Fruit fly (Drosophila melanogaster): ENCODE data around the gene CG7168.

- TF ChIP-seq jim (GFP tag; optimal IDR thresholded peaks at IDR 0.05): no peak
- TF ChIP-seq HLH106 (tag; optimal IDR thresholded peaks at IDR 0.05): peak; percentile 10
- TF ChIP-seq OdsH (GFP tag; optimal IDR thresholded peaks at IDR 0.05): peak; percentile 52
- TF ChIP-seq br (GFP tag; optimal IDR thresholded peaks at IDR 0.05): peak; percentile 57
- no peak for TF ChIP-seq CG9705 (GFP tag; optimal IDR thresholded peaks at IDR 0.05)
- no peak for TF ChIP-seq lola (GFP tag; optimal IDR thresholded peaks at IDR 0.05)
- peak; percentile 37 to 76 for TF ChIP-seq foxo (GFP tag; optimal IDR thresholded peaks at IDR 0.05)
- no peak for TF ChIP-seq usp (GFP tag; optimal IDR thresholded peaks at IDR 0.05)
Measured at dm6 chr3R:18198518-18199118, 27.3 kb downstream of the CG7168 start.

Data from whole organism, wandering third instar larva.